Worm (Caenorhabditis elegans) whole organism, L4 larva: Measurements from ENCODE around the gene ctsa-4.2.

ENCODE experiments used
- F10B5.3 ChIP-seq: sonication (generic microtip); optimal IDR thresholded peaks from 2 replicates; lab custom pipeline; 2016; ENCODE audit warnings: mild to moderate bottlenecking, missing genetic modification characterization, missing compliant biosample characterization
- F26F4.8 ChIP-seq: fragments of 200-800 bp; sonication (Bioruptor generic); conservative IDR thresholded peaks from 2 replicates; pipeline ENCODE4 v1.3.6; 2022; ENCODE audit warnings: missing genetic modification characterization, missing compliant biosample characterization
- T20F7.1 ChIP-seq: fragments of 200-800 bp; sonication (Bioruptor generic); optimal IDR thresholded peaks from 2 replicates; lab custom pipeline; 2018; ENCODE audit warnings: mild to moderate bottlenecking, missing genetic modification characterization, missing compliant biosample characterization
- Y105C5A.15 ChIP-seq: fragments of 200-800 bp; sonication (Bioruptor generic); IDR thresholded peaks from 2 replicates; pipeline ENCODE4 v1.3.6; 2022; ENCODE audit warnings: missing genetic modification characterization, missing compliant biosample characterization
- ZK546.5 ChIP-seq, 2 experiments: sonication (generic microtip); optimal IDR thresholded peaks; 2 replicates each; lab custom pipeline; 2017; ENCODE audit warnings: missing biosample characterization in 2 of 2, missing genetic modification characterization in 2 of 2
- arid-1 ChIP-seq: fragments of 200-800 bp; sonication (Bioruptor generic); conservative IDR thresholded peaks from 2 replicates; pipeline ENCODE4 v1.3.6; 2022; ENCODE audit warnings: missing genetic modification reagents, missing genetic modification characterization, missing compliant biosample characterization
- ceh-20 ChIP-seq: fragments of 200-800 bp; sonication (Bioruptor generic); IDR thresholded peaks from 2 replicates; pipeline ENCODE4 v1.3.6; 2022; ENCODE audit warnings: missing genetic modification reagents, missing genetic modification characterization, missing compliant biosample characterization
- ceh-44 ChIP-seq: fragments of 200-800 bp; sonication (Bioruptor generic); IDR thresholded peaks from 2 replicates; pipeline ENCODE4 v1.3.6; 2022; ENCODE audit warnings: missing genetic modification reagents, missing genetic modification characterization, missing compliant biosample characterization
- ces-1 ChIP-seq: fragments of 150-350 bp; sonication (generic microtip); optimal IDR thresholded peaks from 4 replicates; lab custom pipeline; 2014; ENCODE audit warnings: missing biosample characterization, missing genetic modification reagents, missing genetic modification characterization
- ctbp-1 ChIP-seq: fragments of 200-800 bp; sonication (Bioruptor generic); IDR thresholded peaks from 2 replicates; pipeline ENCODE4 v1.3.6; 2022; ENCODE audit warnings: missing genetic modification reagents, missing genetic modification characterization, missing compliant biosample characterization
- daf-16 ChIP-seq, 3 experiments: sonication (generic microtip); optimal IDR thresholded peaks; 2 replicates each; lab custom pipeline; 2016 to 2017; ENCODE audit warnings: missing genetic modification characterization in 3 of 3, missing genetic modification reagents in 3 of 3, mild to moderate bottlenecking in 2 of 3, missing compliant biosample characterization in 2 of 3, missing biosample characterization in 1 of 3, moderate library complexity in 1 of 3
- daf-19 ChIP-seq: fragments of 200-800 bp; sonication (Bioruptor generic); conservative IDR thresholded peaks from 2 replicates; pipeline ENCODE4 v1.3.6; 2022; ENCODE audit warnings: missing genetic modification characterization, missing compliant biosample characterization
- daf-8 ChIP-seq: fragments of 200-800 bp; sonication (Bioruptor generic); IDR thresholded peaks from 2 replicates; pipeline ENCODE4 v1.3.6; 2022; ENCODE audit warnings: missing genetic modification characterization, missing compliant biosample characterization
- dmd-8 ChIP-seq: fragments of 200-800 bp; sonication (Bioruptor generic); IDR thresholded peaks from 2 replicates; pipeline ENCODE4 v1.3.6; 2022; ENCODE audit warnings: missing genetic modification characterization, missing compliant biosample characterization
- dmd-9 ChIP-seq: fragments of 200-800 bp; sonication (Bioruptor generic); IDR thresholded peaks from 2 replicates; pipeline ENCODE4 v1.3.6; 2022; ENCODE audit warnings: missing genetic modification reagents, missing genetic modification characterization, missing compliant biosample characterization
- egl-27 ChIP-seq: sonication (generic microtip); optimal IDR thresholded peaks from 3 replicates; lab custom pipeline; 2017; ENCODE audit warnings: missing biosample characterization, missing genetic modification reagents, missing genetic modification characterization
- egl-43 ChIP-seq: fragments of 200-800 bp; sonication (Bioruptor generic); IDR thresholded peaks from 2 replicates; pipeline ENCODE4 v1.3.6; 2022; ENCODE audit warnings: missing genetic modification reagents, missing genetic modification characterization, missing compliant biosample characterization
- fkh-10 ChIP-seq: fragments of 150-350 bp; optimal IDR thresholded peaks from 2 replicates; lab custom pipeline; 2014; ENCODE audit warnings: missing biosample characterization, missing genetic modification reagents, missing genetic modification characterization
- fos-1 ChIP-seq: fragments of 150-350 bp; optimal IDR thresholded peaks from 2 replicates; lab custom pipeline; 2014; ENCODE audit warnings: missing biosample characterization, missing genetic modification characterization
- gei-8 ChIP-seq: fragments of 200-800 bp; sonication (Bioruptor generic); optimal IDR thresholded peaks from 2 replicates; lab custom pipeline; 2018; ENCODE audit warnings: mild to moderate bottlenecking, missing genetic modification characterization, missing compliant biosample characterization
- hmg-1.1 ChIP-seq: fragments of 200-800 bp; sonication (Bioruptor generic); IDR thresholded peaks from 2 replicates; pipeline ENCODE4 v1.3.6; 2022; ENCODE audit warnings: missing genetic modification reagents, missing genetic modification characterization, missing compliant biosample characterization
- lin-13 ChIP-seq: fragments of 150-350 bp; optimal IDR thresholded peaks from 2 replicates; lab custom pipeline; 2014; ENCODE audit warnings: missing biosample characterization, missing genetic modification reagents, missing genetic modification characterization
- lin-15B ChIP-seq: fragments of 150-350 bp; sonication (generic microtip); optimal IDR thresholded peaks from 3 replicates; lab custom pipeline; 2014; ENCODE audit warnings: missing biosample characterization, missing genetic modification characterization
- lin-38 ChIP-seq: fragments of 200-800 bp; sonication (Bioruptor generic); IDR thresholded peaks from 2 replicates; pipeline ENCODE4 v1.3.6; 2022; ENCODE audit warnings: missing genetic modification reagents, missing genetic modification characterization, missing compliant biosample characterization
- lsy-2 ChIP-seq, 2 experiments: fragments of 150-350 bp in 1 of 2; sonication (generic microtip) in 1 of 2; optimal IDR thresholded peaks; 2 replicates each; lab custom pipeline; 2014 to 2017; ENCODE audit warnings: missing biosample characterization in 2 of 2, missing genetic modification characterization in 2 of 2
- madf-5 ChIP-seq, 2 experiments: fragments of 200-800 bp; sonication (Bioruptor generic); IDR thresholded peaks; 2 replicates each; pipeline ENCODE4 v1.3.6; 2022; ENCODE audit warnings: missing compliant biosample characterization in 2 of 2, missing genetic modification characterization in 2 of 2
- mxl-3 ChIP-seq: fragments of 200-800 bp; sonication (Bioruptor generic); optimal IDR thresholded peaks from 2 replicates; lab custom pipeline; 2018; ENCODE audit warnings: mild to moderate bottlenecking, missing genetic modification characterization, missing compliant biosample characterization
- nhr-42 ChIP-seq: fragments of 200-800 bp; sonication (Bioruptor generic); IDR thresholded peaks from 2 replicates; pipeline ENCODE4 v1.3.6; 2022; ENCODE audit warnings: missing genetic modification characterization, missing compliant biosample characterization
- nhr-6 ChIP-seq: fragments of 150-350 bp; optimal IDR thresholded peaks from 2 replicates; lab custom pipeline; 2014; ENCODE audit warnings: missing biosample characterization, missing genetic modification characterization
- nhr-76 ChIP-seq: fragments of 150-350 bp; optimal IDR thresholded peaks from 2 replicates; lab custom pipeline; 2014; ENCODE audit warnings: missing biosample characterization, missing genetic modification characterization
- pha-4 ChIP-seq, 2 experiments: fragments of 150-350 bp in 1 of 2; fragments of 200-800 bp in 1 of 2; sonication (Bioruptor generic) in 1 of 2; IDR thresholded peaks in 1 of 2; optimal IDR thresholded peaks in 1 of 2; 2 replicates each; pipeline versions ENCODE4 v1.3.6 to Lab custom; 2014 to 2022; ENCODE audit warnings: missing genetic modification characterization in 2 of 2, missing genetic modification reagents in 2 of 2, missing biosample characterization in 1 of 2, missing compliant biosample characterization in 1 of 2
- saeg-2 ChIP-seq: fragments of 200-800 bp; sonication (Bioruptor generic); IDR thresholded peaks from 2 replicates; pipeline ENCODE4 v1.3.6; 2022; ENCODE audit warnings: missing genetic modification reagents, missing genetic modification characterization, missing compliant biosample characterization
- snpc-1.2 ChIP-seq: fragments of 200-800 bp; sonication (Bioruptor generic); IDR thresholded peaks from 2 replicates; pipeline ENCODE4 v1.3.6; 2022; ENCODE audit warnings: missing genetic modification reagents, missing genetic modification characterization, missing compliant biosample characterization
- tag-97 ChIP-seq: fragments of 200-800 bp; sonication (Bioruptor generic); IDR thresholded peaks from 2 replicates; pipeline ENCODE4 v1.3.6; 2022; ENCODE audit warnings: missing genetic modification characterization, missing compliant biosample characterization
- unc-130 ChIP-seq: sonication (generic microtip); optimal IDR thresholded peaks from 2 replicates; lab custom pipeline; 2016; ENCODE audit warnings: missing genetic modification reagents, missing genetic modification characterization, missing compliant biosample characterization
- unc-62 ChIP-seq, 3 experiments: fragments of 150-350 bp in 1 of 3; sonication (generic microtip); optimal IDR thresholded peaks in 2 of 3; peaks in 1 of 3; 1 replicate in 1 of 3; 2 replicates in 2 of 3; lab custom pipeline; 2014 to 2017; ENCODE audit warnings: missing biosample characterization in 3 of 3, missing genetic modification characterization in 3 of 3, missing genetic modification reagents in 3 of 3, missing genotype in 1 of 3
- vab-7 ChIP-seq: fragments of 200-800 bp; sonication (Bioruptor generic); IDR thresholded peaks from 2 replicates; pipeline ENCODE4 v1.3.6; 2022; ENCODE audit warnings: missing genetic modification reagents, missing genetic modification characterization, missing compliant biosample characterization
- zfp-2 ChIP-seq: sonication (generic microtip); optimal IDR thresholded peaks from 2 replicates; lab custom pipeline; 2016; ENCODE audit warnings: mild to moderate bottlenecking, missing genetic modification characterization, missing compliant biosample characterization
- ztf-7 ChIP-seq: fragments of 150-350 bp; optimal IDR thresholded peaks from 2 replicates; lab custom pipeline; 2014; ENCODE audit warnings: missing biosample characterization, missing genetic modification characterization

ctsa-4.2 gene

DNA sequence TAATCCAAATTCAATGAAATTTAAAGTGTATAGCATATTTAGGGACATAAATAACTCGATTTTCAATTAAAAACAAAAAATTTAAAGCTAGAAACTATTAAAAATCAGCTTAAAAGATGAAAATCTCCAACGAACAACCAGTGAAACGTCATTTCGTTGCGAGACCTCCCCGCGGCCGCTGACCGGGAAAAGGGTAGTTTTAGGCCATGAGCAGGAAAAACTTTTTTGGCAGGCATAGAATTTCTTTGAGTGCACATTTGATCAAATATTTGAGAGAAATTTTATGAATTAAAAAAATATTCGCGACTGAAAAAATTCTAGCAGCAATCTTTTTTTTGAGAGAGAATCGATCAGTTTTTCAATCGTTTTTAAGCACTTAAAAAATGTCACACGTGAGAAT lies 13.0 kb downstream of the ctsa-4.2 start (continued):
- TF ChIP-seq daf-19 (no peak), daf-16 (GFP tag; optimal IDR thresholded peaks at IDR 0.05; lab: Kevin White, UChicago) (no peak), daf-16 (tag; optimal IDR thresholded peaks at IDR 0.05; lab: Kevin White, UChicago) (peak; percentile 8), unc-130 (GFP tag; lab: Kevin White, UChicago) (peak; percentile 74), daf-8 (GFP tag; lab: Robert Waterston, UW) (no peak), egl-27 (no peak), nhr-42 (GFP tag; lab: Robert Waterston, UW) (no peak), F26F4.8 (GFP tag; lab: Robert Waterston, UW) (no peak), egl-43 (GFP tag; lab: Robert Waterston, UW) (no peak), snpc-1.2 (no peak), ces-1 (no peak), nhr-6 (tag; lab: Kevin White, UChicago) (peak; percentile 37), saeg-2 (GFP tag; lab: Robert Waterston, UW) (no peak), vab-7 (0 out of 2 replicates have a peak, but pooled peaks have one; percentile 24), lin-13 (peak; percentile 21), T20F7.1 (GFP tag; lab: Kevin White, UChicago) (peak; percentile 32), lsy-2 (tag; optimal IDR thresholded peaks at IDR 0.05; lab: Kevin White, UChicago) (peak in 1 of 2 experiments; percentile 78)

DNA sequence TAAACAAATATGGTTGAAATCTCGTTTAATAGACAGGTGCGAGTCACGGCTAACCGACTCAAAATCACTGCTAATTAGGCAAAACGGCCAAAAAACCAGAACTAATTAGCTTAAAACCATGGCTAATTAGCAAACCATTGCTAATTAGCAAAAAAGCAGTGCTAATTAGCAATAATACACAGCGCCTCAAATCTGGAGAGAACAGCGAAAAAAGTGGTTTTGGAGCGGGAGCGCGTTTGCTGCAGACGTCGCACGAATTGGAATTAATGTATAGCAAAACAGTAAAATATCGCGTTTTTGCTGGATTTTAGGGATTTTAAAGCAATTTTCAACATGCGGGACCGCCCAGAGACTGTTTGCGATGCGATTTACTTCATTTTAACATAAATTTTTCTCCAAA lies 14.0 kb downstream of the ctsa-4.2 start:
- TF ChIP-seq ceh-44 (GFP tag; lab: Robert Waterston, UW) (0 out of 2 replicates have a peak, but pooled peaks have one; percentile 34), lin-38 (GFP tag; lab: Robert Waterston, UW) (peak; percentile 61)

DNA sequence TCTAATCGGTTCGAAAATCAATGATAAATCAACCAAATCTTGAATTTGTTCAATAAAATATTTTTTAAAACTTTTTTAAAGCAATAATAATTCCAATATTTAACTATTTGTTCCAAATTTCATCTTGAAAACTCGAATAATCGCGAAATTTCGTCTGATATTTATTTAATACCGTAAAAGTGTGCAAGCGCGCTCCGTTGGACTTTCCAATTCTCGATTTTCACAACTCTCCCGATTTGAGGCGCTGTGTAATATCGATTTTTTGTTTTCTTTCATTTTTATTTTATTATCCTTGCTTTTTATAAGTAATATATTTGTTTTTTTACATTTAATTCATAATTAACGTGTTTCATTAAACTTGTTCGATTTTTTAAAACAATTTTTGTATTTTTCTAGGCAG lies 15.5 kb downstream of the ctsa-4.2 start:
- peak; percentile 82 for TF ChIP-seq lin-38 (GFP tag; lab: Robert Waterston, UW)

DNA sequence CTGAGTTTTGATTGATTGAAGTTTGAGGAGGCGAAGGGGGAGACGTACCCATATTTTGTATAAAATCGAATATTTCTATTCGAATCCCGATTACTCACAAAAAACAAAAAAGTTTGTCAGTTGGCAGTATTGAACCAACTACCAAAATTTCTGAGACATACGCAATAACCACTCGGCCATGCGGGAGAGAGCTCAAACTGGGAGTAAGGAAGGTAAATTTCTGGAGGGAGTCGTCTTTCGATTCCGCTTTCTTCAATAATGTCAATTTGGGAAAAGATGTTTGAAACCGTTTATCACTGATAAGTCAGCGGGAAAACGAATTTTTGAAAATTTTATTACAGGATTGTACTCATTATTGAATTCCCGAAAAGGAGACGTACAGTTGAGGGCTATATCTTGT lies 16.4 kb downstream of the ctsa-4.2 start:
- TF ChIP-seq madf-5 (GFP tag; IDR thresholded peaks at IDR 0.05; lab: Robert Waterston, UW): 0 out of 4 replicates have a peak, but pooled peaks of 1 of the 2 experiments have one; percentile 53
- TF ChIP-seq dmd-8 (GFP tag; lab: Robert Waterston, UW): 0 out of 2 replicates have a peak, but pooled peaks have one; percentile 59
- 0 out of 2 replicates have a peak, but pooled peaks have one; percentile 51 for TF ChIP-seq Y105C5A.15 (GFP tag; lab: Robert Waterston, UW)
- peak; percentile 44; the same call in 1 of the 2 replicates for TF ChIP-seq vab-7
- 0 out of 2 replicates have a peak, but pooled peaks have one; percentile 23 for TF ChIP-seq arid-1 (GFP tag; lab: Robert Waterston, UW)
- TF ChIP-seq lin-38 (GFP tag; lab: Robert Waterston, UW): peak; percentile 70

DNA sequence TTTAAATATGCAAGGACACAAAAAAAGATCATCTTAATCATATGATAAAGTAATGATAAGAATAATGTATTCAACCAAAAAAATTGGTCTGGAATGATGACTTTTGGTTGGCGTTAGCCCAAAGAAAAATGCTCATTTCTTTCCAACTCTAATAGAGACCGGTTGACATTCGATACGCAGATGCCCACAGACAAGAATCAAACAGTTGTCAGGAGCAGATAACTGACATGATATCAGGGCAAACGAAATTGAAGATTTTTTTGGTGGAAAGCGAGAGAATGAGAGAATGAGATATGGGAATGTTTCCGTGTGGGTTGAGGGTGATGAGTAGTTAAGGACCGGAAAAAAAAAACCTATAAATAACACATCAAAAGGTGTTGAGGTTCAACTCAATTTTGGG lies 26.7 kb downstream of the ctsa-4.2 start:
- TF ChIP-seq nhr-76 (tag; lab: Kevin White, UChicago): no peak
- no peak for TF ChIP-seq arid-1 (GFP tag; lab: Robert Waterston, UW)
- TF ChIP-seq pha-4 (GFP tag; IDR thresholded peaks at IDR 0.05; lab: Robert Waterston, UW): no peak
- TF ChIP-seq pha-4 (tag; optimal IDR thresholded peaks at IDR 0.05; lab: Kevin White, UChicago): no peak
- no peak for TF ChIP-seq lin-13
- no peak for TF ChIP-seq egl-43 (GFP tag; lab: Robert Waterston, UW)
- no peak for TF ChIP-seq dmd-9 (GFP tag; lab: Robert Waterston, UW)
- no peak for TF ChIP-seq zfp-2
- no peak for TF ChIP-seq lin-15B

DNA sequence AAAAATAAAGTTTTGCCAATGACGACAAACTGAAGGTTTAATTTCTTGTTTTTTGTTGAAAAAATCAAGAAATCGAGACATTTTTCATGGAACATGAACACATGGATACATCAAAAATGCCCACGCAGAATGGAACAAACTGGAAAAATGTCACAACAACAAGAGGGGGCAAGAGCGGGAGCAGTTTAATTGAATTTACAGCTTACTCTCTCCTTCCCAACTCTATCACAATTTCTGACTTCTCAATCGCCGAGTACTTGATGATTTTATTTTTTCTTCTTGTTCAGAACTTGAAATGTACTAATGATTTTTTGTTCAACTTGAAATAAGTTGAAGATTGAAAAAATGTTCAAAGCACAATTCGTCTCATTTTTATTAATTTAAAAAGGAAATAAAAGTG lies 33.0 kb downstream of the ctsa-4.2 start:
- TF ChIP-seq ZK546.5 (tag; optimal IDR thresholded peaks at IDR 0.05; lab: Kevin White, UChicago): no peak
- TF ChIP-seq ctbp-1 (GFP tag; lab: Robert Waterston, UW): no peak
- no peak for TF ChIP-seq ceh-44 (GFP tag; lab: Robert Waterston, UW)
- no peak for TF ChIP-seq dmd-8 (GFP tag; lab: Robert Waterston, UW)
- TF ChIP-seq nhr-6 (tag; lab: Kevin White, UChicago): no peak
- TF ChIP-seq tag-97 (GFP tag; lab: Robert Waterston, UW): no peak
- no peak for TF ChIP-seq hmg-1.1 (GFP tag; lab: Robert Waterston, UW)
- no peak for TF ChIP-seq daf-16 (GFP tag; optimal IDR thresholded peaks at IDR 0.05; lab: Kevin White, UChicago)
- TF ChIP-seq daf-16 (tag; optimal IDR thresholded peaks at IDR 0.05; lab: Kevin White, UChicago): no peak
- TF ChIP-seq ztf-7 (tag; lab: Kevin White, UChicago): no peak
- peak; percentile 49 for TF ChIP-seq ces-1
- no peak for TF ChIP-seq F10B5.3 (tag; lab: Kevin White, UChicago)
- TF ChIP-seq ceh-20 (GFP tag; lab: Robert Waterston, UW): no peak
- TF ChIP-seq unc-62 (GFP tag; optimal IDR thresholded peaks at IDR 0.05 in 1 of 2; lab: Kevin White, UChicago): no peak
- no peak for TF ChIP-seq unc-62 (tag; optimal IDR thresholded peaks at IDR 0.05; lab: Kevin White, UChicago)
- TF ChIP-seq fkh-10 (GFP tag; lab: Kevin White, UChicago): peak; percentile 8
- TF ChIP-seq mxl-3 (GFP tag; lab: Kevin White, UChicago): no peak
- no peak for TF ChIP-seq gei-8 (GFP tag; lab: Kevin White, UChicago)
- no peak for TF ChIP-seq fos-1 (tag; lab: Kevin White, UChicago)
